Worm (Caenorhabditis elegans): ENCODE data around the gene B0244.10.

B0244.10 gene

DNA sequence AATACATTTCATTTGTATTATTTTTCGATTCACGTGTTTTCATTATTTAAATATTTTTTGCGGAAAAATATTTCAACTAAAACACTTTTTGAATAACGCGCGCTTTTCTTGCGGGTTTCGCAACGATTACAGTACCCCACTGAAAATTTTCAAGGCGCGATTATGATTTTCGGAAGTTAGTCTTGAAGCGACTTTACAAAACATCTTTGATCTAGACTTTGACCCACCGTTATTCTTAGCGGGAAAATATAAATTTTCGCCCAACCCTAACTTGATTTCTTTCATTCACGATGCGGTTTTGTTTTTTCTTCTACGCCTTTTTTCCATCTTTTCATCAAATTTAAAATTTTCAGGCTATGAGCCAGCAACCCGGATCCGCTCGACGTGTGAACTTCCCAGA lies 7.1 kb upstream of the B0244.10 start, which contains the start of gene egg-1:
Gene egg-1 (plus strand): TSS at position 354 of the 400 bp plus-strand sequence.
- TF ChIP-seq lin-39 (tag; optimal IDR thresholded peaks at IDR 0.05) (no peak), ama-1 (optimal IDR thresholded peaks at IDR 0.05) (no peak), nfya-1 (tag; optimal IDR thresholded peaks at IDR 0.05; ENCODE audit: insufficient read depth) (no peak), egl-27 (tag; optimal IDR thresholded peaks at IDR 0.05) (no peak), nhr-12 (tag; optimal IDR thresholded peaks at IDR 0.05) (no peak), fos-1 (tag; optimal IDR thresholded peaks at IDR 0.05) (no peak)

DNA sequence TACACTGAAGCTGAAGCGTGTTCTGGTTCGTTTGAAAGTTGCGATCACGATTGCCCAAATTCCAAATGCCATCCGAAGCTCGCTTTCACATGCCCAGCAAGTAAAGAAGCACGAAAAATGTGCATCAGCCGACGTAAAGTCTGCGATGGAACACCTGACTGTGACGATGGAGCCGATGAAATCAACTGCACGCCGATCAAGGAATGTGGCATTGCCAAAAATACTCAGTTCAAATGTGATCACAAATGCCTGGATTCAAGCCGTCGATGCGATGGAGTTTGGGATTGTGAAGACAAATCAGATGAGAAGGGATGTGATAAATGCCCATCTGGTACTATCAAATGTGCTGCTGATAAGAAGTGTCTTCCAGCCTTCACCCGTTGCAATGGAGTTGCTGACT lies 5.6 kb upstream of the B0244.10 start:
- TF ChIP-seq nhr-76 (tag; optimal IDR thresholded peaks at IDR 0.05) (no peak), mml-1 (tag; optimal IDR thresholded peaks at IDR 0.05) (no peak), skn-1 (tag; optimal IDR thresholded peaks at IDR 0.05) (no peak), sea-2 (GFP tag; optimal IDR thresholded peaks at IDR 0.05) (no peak), daf-12 (tag; optimal IDR thresholded peaks at IDR 0.05) (no peak), unc-39 (tag; optimal IDR thresholded peaks at IDR 0.05) (no peak), ZK546.5 (tag; optimal IDR thresholded peaks at IDR 0.05) (no peak), snpc-4 (tag; optimal IDR thresholded peaks at IDR 0.05) (no peak), egl-27 (tag; optimal IDR thresholded peaks at IDR 0.05) (no peak), mdl-1 (tag; optimal IDR thresholded peaks at IDR 0.05) (no peak), ceh-82 (tag; optimal IDR thresholded peaks at IDR 0.05) (no peak), hmg-11 (tag; optimal IDR thresholded peaks at IDR 0.05) (no peak)

ce11 chrIII:5730041-5730440 lies 4.9 kb upstream of the B0244.10 start:
- no peak for TF ChIP-seq zag-1 (tag; optimal IDR thresholded peaks at IDR 0.05)
- TF ChIP-seq snpc-4 (tag; optimal IDR thresholded peaks at IDR 0.05) = no peak
- no peak for TF ChIP-seq nhr-67 (tag; optimal IDR thresholded peaks at IDR 0.05)
- no peak for TF ChIP-seq nhr-237 (tag; optimal IDR thresholded peaks at IDR 0.05)
- no peak for TF ChIP-seq unc-39 (tag; optimal IDR thresholded peaks at IDR 0.05)
- TF ChIP-seq lin-15B (tag; optimal IDR thresholded peaks at IDR 0.05) = no peak
- TF ChIP-seq ceh-9 (tag; optimal IDR thresholded peaks at IDR 0.05) = no peak
- no peak for TF ChIP-seq ceh-82 (tag; optimal IDR thresholded peaks at IDR 0.05)
- TF ChIP-seq ZK546.5 (tag; optimal IDR thresholded peaks at IDR 0.05) = no peak
- no peak for TF ChIP-seq hmg-11 (tag; optimal IDR thresholded peaks at IDR 0.05)
- TF ChIP-seq lsy-12 (tag; optimal IDR thresholded peaks at IDR 0.05) = no peak

- TF ChIP-seq ZK546.5 (tag; optimal IDR thresholded peaks at IDR 0.05) (no peak), eor-1 (tag; optimal IDR thresholded peaks at IDR 0.05) (no peak), elt-2 (tag; optimal IDR thresholded peaks at IDR 0.05) (peak; percentile 55), jun-1 (tag; optimal IDR thresholded peaks at IDR 0.05) (no peak)
Observed at ce11 chrIII:5730980-5731636, 3.9 kb upstream of the B0244.10 start, which contains the start of the genes B0244.9 and B0244.7. TSS of gene B0244.9 (minus strand) at chrIII:5731030. TSS of gene B0244.7 (plus strand) at chrIII:5731501.

- TF ChIP-seq unc-62 (GFP tag; optimal IDR thresholded peaks at IDR 0.05) = no peak
- no peak for TF ChIP-seq eor-1 (tag; optimal IDR thresholded peaks at IDR 0.05)
- peak; percentile 26 for TF ChIP-seq elt-2 (tag; optimal IDR thresholded peaks at IDR 0.05)
Observed at ce11 chrIII:5732925-5733324, 2.0 kb upstream of the B0244.10 start, which contains the start of gene B0244.17. TSS of gene B0244.17 (plus strand) at chrIII:5733225.

- no peak for TF ChIP-seq ztf-11 (tag; optimal IDR thresholded peaks at IDR 0.05)
- no peak for TF ChIP-seq lin-39 (tag; optimal IDR thresholded peaks at IDR 0.05)
- no peak for TF ChIP-seq elt-2 (tag; optimal IDR thresholded peaks at IDR 0.05)
- TF ChIP-seq lin-15B (tag; optimal IDR thresholded peaks at IDR 0.05) = no peak
- no peak for TF ChIP-seq unc-62 (GFP tag; optimal IDR thresholded peaks at IDR 0.05)
- TF ChIP-seq snpc-4 (tag; optimal IDR thresholded peaks at IDR 0.05) = no peak
- TF ChIP-seq ZK546.5 (tag; optimal IDR thresholded peaks at IDR 0.05) = no peak
- TF ChIP-seq nhr-28 (tag; optimal IDR thresholded peaks at IDR 0.05) = no peak
- TF ChIP-seq ceh-16 (tag; optimal IDR thresholded peaks at IDR 0.05) = no peak
- TF ChIP-seq ama-1 (optimal IDR thresholded peaks at IDR 0.05) = no peak
- TF ChIP-seq R02D3.7 (tag; optimal IDR thresholded peaks at IDR 0.05) = no peak
Observed at ce11 chrIII:5734328-5734727, 630 bp upstream of the B0244.10 start.
